Fruit fly (Drosophila melanogaster): ENCODE measurements around the gene CG12990.

DNA sequence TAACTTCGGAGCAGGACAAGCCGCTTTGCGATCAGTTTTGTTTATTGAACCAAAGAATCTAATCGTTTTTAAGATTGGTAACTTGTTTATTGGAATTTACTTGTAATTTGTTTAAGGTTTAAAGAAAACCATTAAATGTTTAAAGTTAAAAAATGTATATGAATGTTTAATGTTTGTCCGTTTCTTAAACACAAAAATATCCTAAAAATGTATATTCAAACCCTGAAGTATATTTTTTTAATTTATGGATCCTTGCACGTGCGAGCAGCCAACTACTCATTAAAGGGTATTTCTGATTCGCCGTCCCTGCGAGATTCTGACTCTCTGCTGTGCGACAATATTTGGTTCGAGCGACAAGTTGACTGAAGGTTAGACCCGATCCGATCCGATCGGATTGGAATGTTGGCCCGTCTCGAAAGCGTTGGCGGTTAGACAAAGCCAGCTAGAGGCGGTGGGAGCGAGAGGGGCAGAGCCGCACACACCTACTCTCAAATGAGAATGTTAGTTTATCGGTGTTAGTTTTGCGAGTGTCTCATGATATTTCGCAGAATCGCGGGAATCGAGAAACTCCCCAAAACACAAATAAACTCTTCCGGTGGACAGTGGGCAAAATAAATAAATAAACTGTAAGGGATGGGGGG is 27.3 kb upstream of the CG12990 start:
- TF ChIP-seq CG11902 (GFP tag; optimal IDR thresholded peaks at IDR 0.05) (peak; percentile 75), Eip78C (GFP tag) (peak; percentile 98)

Measured in whole organism, prepupa.